Fruit fly (Drosophila melanogaster): ENCODE measurements around the gene wol.

wol gene

dm6 chr2L:8266670-8267435 lies 35.9 kb downstream of the wol start (continued):
- TF ChIP-seq tll (GFP tag; optimal IDR thresholded peaks at IDR 0.05), result no peak
- no peak for TF ChIP-seq Hmx (GFP tag; optimal IDR thresholded peaks at IDR 0.05)
- no peak for TF ChIP-seq ftz-f1 (GFP tag; optimal IDR thresholded peaks at IDR 0.05)
- no peak for TF ChIP-seq CG16813 (GFP tag; IDR thresholded peaks at IDR 0.05; ENCODE audit: partially characterized antibody)
- no peak for TF ChIP-seq CG17802 (tag; optimal IDR thresholded peaks at IDR 0.05)
- TF ChIP-seq peb (GFP tag; IDR thresholded peaks at IDR 0.05), result no peak
- no peak for TF ChIP-seq Bgb (GFP tag; IDR thresholded peaks at IDR 0.05; ENCODE audit: partially characterized antibody)
- TF ChIP-seq cg (GFP tag; optimal IDR thresholded peaks at IDR 0.05), result peak; percentile 84
- TF ChIP-seq org-1 (GFP tag; optimal IDR thresholded peaks at IDR 0.05), result no peak
- TF ChIP-seq ab (GFP tag; optimal IDR thresholded peaks at IDR 0.05), result no peak
- TF ChIP-seq CG32532 (GFP tag; IDR thresholded peaks at IDR 0.05), result no peak
- TF ChIP-seq CG2120 (GFP tag; optimal IDR thresholded peaks at IDR 0.05), result no peak
- no peak for TF ChIP-seq mld (GFP tag; IDR thresholded peaks at IDR 0.05; ENCODE audit: partially characterized antibody)
- no peak for TF ChIP-seq ttk (GFP tag; IDR thresholded peaks at IDR 0.05)
- TF ChIP-seq H15 (GFP tag; IDR thresholded peaks at IDR 0.05), result no peak
- TF ChIP-seq ERR (GFP tag; optimal IDR thresholded peaks at IDR 0.05), result no peak
- TF ChIP-seq H2.0 (GFP tag; IDR thresholded peaks at IDR 0.05), result no peak
- no peak for TF ChIP-seq Meics (GFP tag; optimal IDR thresholded peaks at IDR 0.05)
- no peak for TF ChIP-seq Myb (GFP tag; optimal IDR thresholded peaks at IDR 0.05)
- TF ChIP-seq Hr3 (GFP tag; optimal IDR thresholded peaks at IDR 0.05), result no peak
- no peak for TF ChIP-seq Mad (GFP tag; optimal IDR thresholded peaks at IDR 0.05)
- TF ChIP-seq mirr (GFP tag; optimal IDR thresholded peaks at IDR 0.05), result no peak
- TF ChIP-seq yki (optimal IDR thresholded peaks at IDR 0.05), result no peak
- TF ChIP-seq jumu (GFP tag; optimal IDR thresholded peaks at IDR 0.05), result no peak
- no peak for TF ChIP-seq Optix (GFP tag; IDR thresholded peaks at IDR 0.05)
- TF ChIP-seq C15 (GFP tag; IDR thresholded peaks at IDR 0.05), result no peak
- no peak for TF ChIP-seq CG6654 (GFP tag; optimal IDR thresholded peaks at IDR 0.05)
- no peak for TF ChIP-seq gro (GFP tag; optimal IDR thresholded peaks at IDR 0.05)
- no peak for TF ChIP-seq row (GFP tag; IDR thresholded peaks at IDR 0.05)
- no peak for TF ChIP-seq ATbp (GFP tag; optimal IDR thresholded peaks at IDR 0.05)
- peak; percentile 12 for TF ChIP-seq kah (GFP tag; optimal IDR thresholded peaks at IDR 0.05)
- no peak for TF ChIP-seq tio (GFP tag; optimal IDR thresholded peaks at IDR 0.05)
- TF ChIP-seq mam (GFP tag; optimal IDR thresholded peaks at IDR 0.05), result no peak
- no peak for TF ChIP-seq Deaf1 (tag; optimal IDR thresholded peaks at IDR 0.05)
- no peak for TF ChIP-seq CG4854 (GFP tag; optimal IDR thresholded peaks at IDR 0.05)
- 0 out of 2 replicates have a peak, but pooled peaks have one; percentile 36 for TF ChIP-seq Awh (GFP tag; IDR thresholded peaks at IDR 0.05)
- no peak for TF ChIP-seq CG11723 (GFP tag; optimal IDR thresholded peaks at IDR 0.05)
- no peak for TF ChIP-seq CG11085 (GFP tag; IDR thresholded peaks at IDR 0.05)
- TF ChIP-seq MBD-R2 (GFP tag; IDR thresholded peaks at IDR 0.05), result no peak
- no peak for TF ChIP-seq NC2α (GFP tag; optimal IDR thresholded peaks at IDR 0.05)
- TF ChIP-seq Pdp1 (GFP tag; optimal IDR thresholded peaks at IDR 0.05), result peak in 1 of 2 experiments; percentile 75
- TF ChIP-seq YL-1 (GFP tag; optimal IDR thresholded peaks at IDR 0.05), result no peak
- TF ChIP-seq Dip2 (GFP tag; IDR thresholded peaks at IDR 0.05), result no peak
- no peak for TF ChIP-seq CG5953 (GFP tag; IDR thresholded peaks at IDR 0.05)
- no peak for TF ChIP-seq CG32772 (GFP tag; IDR thresholded peaks at IDR 0.05)
- no peak for TF ChIP-seq Rx (GFP tag; IDR thresholded peaks at IDR 0.05)
- no peak for TF ChIP-seq dmrt99B (tag; optimal IDR thresholded peaks at IDR 0.05)
- TF ChIP-seq CG3838 (GFP tag; optimal IDR thresholded peaks at IDR 0.05), result no peak
- TF ChIP-seq Nf-YB (GFP tag; optimal IDR thresholded peaks at IDR 0.05), result no peak
- no peak for TF ChIP-seq lbe (GFP tag; optimal IDR thresholded peaks at IDR 0.05)
- no peak for TF ChIP-seq gce (GFP tag; IDR thresholded peaks at IDR 0.05)
